Fruit fly (Drosophila melanogaster) whole organism, embryonic: ENCODE data around the gene CG18577.
A peak's percentile ranks its signal among the peaks of the same experiment; 100 is the strongest.

Source experiments
- Adf1 ChIP-seq: fragments of 200-800 bp; sonication (Bioruptor generic); IDR thresholded peaks from 2 replicates; pipeline ENCODE4 v1.3.6; 2022; ENCODE audit warnings: missing biosample characterization, missing genetic modification characterization
- Aef1 ChIP-seq: fragments of 200-800 bp; sonication (Bioruptor generic); IDR thresholded peaks from 3 replicates; pipeline ENCODE4 v1.3.6; 2022; ENCODE audit warnings: missing biosample characterization, missing genetic modification characterization
- CG10543 ChIP-seq: fragments of 200-800 bp; sonication (Bioruptor generic); optimal IDR thresholded peaks from 3 replicates; lab custom pipeline; 2017; ENCODE audit warnings: missing biosample characterization, mild to moderate bottlenecking, missing genetic modification characterization, moderate library complexity
- CG11093 ChIP-seq: fragments of 200-800 bp; sonication (Bioruptor generic); IDR thresholded peaks from 3 replicates; pipeline ENCODE4 v1.3.6; 2022; ENCODE audit warnings: missing biosample characterization, missing genetic modification characterization
- CG11723 ChIP-seq: fragments of 200-800 bp; sonication (Bioruptor generic); optimal IDR thresholded peaks from 2 replicates; lab custom pipeline; 2017; ENCODE audit warnings: missing biosample characterization, mild to moderate bottlenecking, missing genetic modification characterization
- CG15514 ChIP-seq: fragments of 200-800 bp; sonication (Bioruptor generic); optimal IDR thresholded peaks from 3 replicates; lab custom pipeline; 2017; ENCODE audit warnings: missing biosample characterization, missing genetic modification characterization, mild to moderate bottlenecking, moderate library complexity, missing genetic modification reagents
- CG17385 ChIP-seq: fragments of 200-800 bp; sonication (Bioruptor generic); optimal IDR thresholded peaks from 3 replicates; lab custom pipeline; 2018; ENCODE audit warnings: missing biosample characterization, mild to moderate bottlenecking, missing genetic modification characterization
- CG3163 ChIP-seq: fragments of 200-800 bp; sonication (Bioruptor generic); optimal IDR thresholded peaks from 3 replicates; lab custom pipeline; 2016; ENCODE audit warnings: missing biosample characterization, missing genetic modification characterization
- CG3838 ChIP-seq: fragments of 200-800 bp; sonication (Bioruptor generic); optimal IDR thresholded peaks from 3 replicates; lab custom pipeline; 2016; ENCODE audit warnings: missing biosample characterization, missing genetic modification characterization
- CG3847 ChIP-seq: fragments of 200-800 bp; sonication (Bioruptor generic); IDR thresholded peaks from 2 replicates; pipeline ENCODE4 v1.3.6; 2022; ENCODE audit warnings: missing biosample characterization, missing genetic modification characterization
- CG3995 ChIP-seq: fragments of 200-800 bp; sonication (Bioruptor generic); optimal IDR thresholded peaks from 3 replicates; lab custom pipeline; 2016; ENCODE audit warnings: missing biosample characterization, missing genetic modification characterization
- CG4328 ChIP-seq: fragments of 200-800 bp; sonication (Bioruptor generic); optimal IDR thresholded peaks from 3 replicates; lab custom pipeline; 2017; ENCODE audit warnings: missing biosample characterization, missing genetic modification reagents, missing genetic modification characterization
- CG4424 ChIP-seq: fragments of 200-800 bp; sonication (Bioruptor generic); optimal IDR thresholded peaks from 3 replicates; lab custom pipeline; 2016; ENCODE audit warnings: missing biosample characterization, missing genetic modification characterization
- CG6254 ChIP-seq: fragments of 200-800 bp; sonication (Bioruptor generic); optimal IDR thresholded peaks from 3 replicates; lab custom pipeline; 2017; ENCODE audit warnings: mild to moderate bottlenecking, missing biosample characterization, missing genetic modification reagents, missing genetic modification characterization
- CG6272 ChIP-seq: fragments of 200-800 bp; sonication (Bioruptor generic); IDR thresholded peaks from 2 replicates; pipeline ENCODE4 v1.3.6; 2022; ENCODE audit warnings: missing biosample characterization, missing genetic modification characterization
- CG6654 ChIP-seq: fragments of 200-800 bp; sonication (Bioruptor generic); optimal IDR thresholded peaks from 2 replicates; lab custom pipeline; 2017; ENCODE audit warnings: missing biosample characterization, mild to moderate bottlenecking, missing genetic modification characterization
- CG6791 ChIP-seq: fragments of 200-800 bp; sonication (Bioruptor generic); IDR thresholded peaks from 3 replicates; pipeline ENCODE4 v1.3.6; 2022; ENCODE audit warnings: missing biosample characterization, missing genetic modification characterization; ENCODE audit not compliant: partially characterized antibody
- CG7372 ChIP-seq: fragments of 200-800 bp; sonication (Bioruptor generic); IDR thresholded peaks from 2 replicates; pipeline ENCODE4 v1.3.6; 2022; ENCODE audit warnings: missing biosample characterization, missing genetic modification characterization
- CG8290 ChIP-seq, 3 experiments: fragments of 200-800 bp; sonication (Bioruptor generic); optimal IDR thresholded peaks; 2 replicates each; lab custom pipeline; 2016 to 2019; ENCODE audit warnings: missing biosample characterization in 3 of 3, missing genetic modification characterization in 3 of 3, mild to moderate bottlenecking in 2 of 3, moderate library complexity in 1 of 3
- CG8924 ChIP-seq: fragments of 200-800 bp; optimal IDR thresholded peaks from 3 replicates; lab custom pipeline; 2019; ENCODE audit warnings: missing biosample characterization, mild to moderate bottlenecking, missing genetic modification characterization, moderate library complexity
- CG9817 ChIP-seq: fragments of 200-800 bp; sonication (Bioruptor generic); optimal IDR thresholded peaks from 2 replicates; lab custom pipeline; 2018; ENCODE audit warnings: missing biosample characterization, mild to moderate bottlenecking, missing genetic modification characterization, moderate library complexity
- Dfd ChIP-seq, 2 experiments: fragments of >200 bp; optimal IDR thresholded peaks; 2 replicates each; lab custom pipeline; 2017; ENCODE audit warnings: missing biosample characterization in 2 of 2, missing genetic modification characterization in 2 of 2
- Doc3 ChIP-seq: fragments of 200-800 bp; sonication (Bioruptor generic); IDR thresholded peaks from 3 replicates; pipeline ENCODE4 v1.3.6; 2022; ENCODE audit warnings: missing biosample characterization, missing genetic modification characterization; ENCODE audit not compliant: partially characterized antibody
- ERR ChIP-seq: fragments of 200-800 bp; sonication (Bioruptor generic); optimal IDR thresholded peaks from 2 replicates; lab custom pipeline; 2016; ENCODE audit warnings: missing biosample characterization, missing genetic modification characterization
- Ets97D ChIP-seq: fragments of 200-800 bp; sonication (Bioruptor generic); optimal IDR thresholded peaks from 3 replicates; lab custom pipeline; 2016; ENCODE audit warnings: missing biosample characterization, missing genetic modification characterization
- Lpt ChIP-seq: fragments of >200 bp; optimal IDR thresholded peaks from 2 replicates; lab custom pipeline; 2018; ENCODE audit warnings: missing biosample characterization, missing genetic modification characterization
- NC2β ChIP-seq: fragments of 200-800 bp; sonication (Bioruptor generic); optimal IDR thresholded peaks from 2 replicates; lab custom pipeline; 2016; ENCODE audit warnings: missing biosample characterization, missing genetic modification characterization
- PHDP ChIP-seq: fragments of 200-800 bp; sonication (Bioruptor generic); optimal IDR thresholded peaks from 3 replicates; lab custom pipeline; 2018; ENCODE audit warnings: missing biosample characterization, mild to moderate bottlenecking, missing genetic modification characterization, moderate library complexity
- Ptx1 ChIP-seq: fragments of 200-800 bp; sonication (Bioruptor generic); IDR thresholded peaks from 2 replicates; pipeline ENCODE4 v1.3.6; 2022; ENCODE audit warnings: missing biosample characterization, missing genetic modification characterization
- Scr ChIP-seq: fragments of 200-800 bp; sonication (Bioruptor generic); IDR thresholded peaks from 2 replicates; pipeline ENCODE4 v1.3.6; 2022; ENCODE audit warnings: missing biosample characterization, missing genetic modification characterization; ENCODE audit not compliant: partially characterized antibody
- Xbp1 ChIP-seq: fragments of 200-800 bp; sonication (Bioruptor generic); optimal IDR thresholded peaks from 3 replicates; lab custom pipeline; 2016; ENCODE audit warnings: missing biosample characterization, mild to moderate bottlenecking, missing genetic modification characterization
- Xrp1 ChIP-seq: fragments of 200-800 bp; sonication (Bioruptor generic); IDR thresholded peaks from 2 replicates; pipeline ENCODE4 v1.3.6; 2022; ENCODE audit warnings: missing biosample characterization, missing genetic modification characterization
- ap ChIP-seq: fragments of 200-800 bp; sonication (Bioruptor generic); IDR thresholded peaks from 2 replicates; pipeline ENCODE4 v1.3.6; 2022; ENCODE audit warnings: missing biosample characterization, missing genetic modification characterization
- bsh ChIP-seq, 2 experiments: fragments of 200-800 bp; sonication (Bioruptor generic); optimal IDR thresholded peaks; 2 replicates each; lab custom pipeline; 2017 to 2018; ENCODE audit warnings: mild to moderate bottlenecking in 2 of 2, missing biosample characterization in 2 of 2, missing genetic modification characterization in 2 of 2, moderate library complexity in 1 of 2
- da ChIP-seq: fragments of 200-800 bp; sonication (Bioruptor generic); optimal IDR thresholded peaks from 2 replicates; lab custom pipeline; 2016; ENCODE audit warnings: missing biosample characterization, missing genetic modification characterization
- disco-r ChIP-seq: fragments of 200-800 bp; sonication (Bioruptor generic); optimal IDR thresholded peaks from 2 replicates; lab custom pipeline; 2016; ENCODE audit warnings: missing biosample characterization, missing genetic modification characterization
- fd102C ChIP-seq: fragments of 200-800 bp; sonication (Bioruptor generic); optimal IDR thresholded peaks from 2 replicates; lab custom pipeline; 2018; ENCODE audit warnings: missing biosample characterization, mild to moderate bottlenecking, missing genetic modification characterization, moderate library complexity
- gcm2 ChIP-seq: fragments of 200-800 bp; sonication (Bioruptor generic); optimal IDR thresholded peaks from 2 replicates; lab custom pipeline; 2016; ENCODE audit warnings: missing biosample characterization, missing genetic modification characterization
- gro ChIP-seq: fragments of 200-800 bp; sonication (Bioruptor generic); optimal IDR thresholded peaks from 2 replicates; lab custom pipeline; 2016; ENCODE audit warnings: missing biosample characterization, missing genetic modification characterization
- kni ChIP-seq: fragments of 200-800 bp; sonication (Bioruptor generic); optimal IDR thresholded peaks from 3 replicates; lab custom pipeline; 2017; ENCODE audit warnings: mild to moderate bottlenecking, missing biosample characterization, missing genetic modification reagents, missing genetic modification characterization
- lbe ChIP-seq: fragments of 200-800 bp; sonication (Bioruptor generic); optimal IDR thresholded peaks from 2 replicates; lab custom pipeline; 2016; ENCODE audit warnings: missing biosample characterization, mild to moderate bottlenecking, missing genetic modification characterization
- nerfin-1 ChIP-seq: fragments of 200-800 bp; sonication (Bioruptor generic); optimal IDR thresholded peaks from 3 replicates; lab custom pipeline; 2019; ENCODE audit warnings: missing biosample characterization, mild to moderate bottlenecking, missing genetic modification characterization, moderate library complexity
- org-1 ChIP-seq: fragments of 200-800 bp; sonication (Bioruptor generic); optimal IDR thresholded peaks from 2 replicates; lab custom pipeline; 2017; ENCODE audit warnings: missing biosample characterization, missing genetic modification characterization
- pfk ChIP-seq: fragments of 200-800 bp; sonication (Bioruptor generic); optimal IDR thresholded peaks from 2 replicates; lab custom pipeline; 2018; ENCODE audit warnings: missing biosample characterization, mild to moderate bottlenecking, missing genetic modification characterization, moderate library complexity
- run ChIP-seq: fragments of 200-800 bp; sonication (Bioruptor generic); optimal IDR thresholded peaks from 3 replicates; lab custom pipeline; 2018; ENCODE audit warnings: missing biosample characterization, mild to moderate bottlenecking, missing genetic modification characterization
- stc ChIP-seq: fragments of 200-800 bp; sonication (Bioruptor generic); IDR thresholded peaks from 2 replicates; pipeline ENCODE4 v1.3.6; 2022; ENCODE audit warnings: missing biosample characterization, missing genetic modification characterization
- tap ChIP-seq: fragments of 200-800 bp; optimal IDR thresholded peaks from 3 replicates; lab custom pipeline; 2019; ENCODE audit warnings: missing biosample characterization, mild to moderate bottlenecking, missing genetic modification characterization, moderate library complexity
- ttk ChIP-seq: fragments of 200-800 bp; sonication (Bioruptor generic); IDR thresholded peaks from 2 replicates; pipeline ENCODE4 v2.1.2; 2022; ENCODE audit warnings: missing biosample characterization, missing genetic modification characterization
- wek ChIP-seq: fragments of 200-800 bp; sonication (Bioruptor generic); optimal IDR thresholded peaks from 3 replicates; lab custom pipeline; 2018; ENCODE audit warnings: missing biosample characterization, mild to moderate bottlenecking, missing genetic modification characterization, moderate library complexity
- zf30C ChIP-seq: fragments of 200-800 bp; sonication (Bioruptor generic); optimal IDR thresholded peaks from 3 replicates; lab custom pipeline; 2018; ENCODE audit warnings: missing biosample characterization, mild to moderate bottlenecking, missing genetic modification characterization

The CG18577 gene

dm6 chr3R:11216156-11216630, 20.3 kb downstream of the CG18577 start, which contains the start of the genes RpS25 and CG4820 (continued):
- peak; percentile 80 for TF ChIP-seq CG6791 (GFP tag; lab: Robert Waterston, UW)
- peak; percentile 87 for TF ChIP-seq CG8924
- peak; percentile 100 for TF ChIP-seq Ets97D (GFP tag; lab: Kevin White, UChicago)
- peak; percentile 94 for TF ChIP-seq gro (GFP tag; lab: Kevin White, UChicago)
- TF ChIP-seq CG11723 (GFP tag; lab: Kevin White, UChicago), result peak; percentile 88
- peak; percentile 71 for TF ChIP-seq CG6654 (GFP tag; lab: Kevin White, UChicago)
- TF ChIP-seq CG4424 (GFP tag; lab: Kevin White, UChicago), result peak; percentile 92
- peak; percentile 89 for TF ChIP-seq CG17385 (GFP tag; lab: Kevin White, UChicago)
- peak; percentile 98 for TF ChIP-seq NC2β (GFP tag; lab: Kevin White, UChicago)
- peak; percentile 79 for TF ChIP-seq CG3995 (GFP tag; lab: Kevin White, UChicago)
- TF ChIP-seq disco-r (GFP tag; lab: Kevin White, UChicago), result peak; percentile 92
- peak; percentile 95 for TF ChIP-seq CG3847
- peak; percentile 89 for TF ChIP-seq CG8290 (GFP tag; optimal IDR thresholded peaks at IDR 0.05; lab: Kevin White, UChicago)
- TF ChIP-seq CG8290 (tag; optimal IDR thresholded peaks at IDR 0.05; lab: Kevin White, UChicago), result peak; percentile 89 to 97
- TF ChIP-seq zf30C (GFP tag; lab: Kevin White, UChicago), result peak; percentile 61
- peak; percentile 87 for TF ChIP-seq fd102C
- TF ChIP-seq CG9817, result peak; percentile 85
- TF ChIP-seq da (GFP tag; lab: Kevin White, UChicago), result peak; percentile 86
- peak; percentile 84 for TF ChIP-seq run (tag; lab: Kevin White, UChicago)
- TF ChIP-seq CG15514 (GFP tag; lab: Kevin White, UChicago), result peak; percentile 93
- peak; percentile 48; the same call in 1 of the 2 replicates for TF ChIP-seq Xrp1
- TF ChIP-seq wek, result peak; percentile 92
- TF ChIP-seq CG11093 (GFP tag; lab: Robert Waterston, UW), result 0 out of 3 replicates have a peak, but pooled peaks have one; percentile 42
- peak; percentile 79 for TF ChIP-seq stc (GFP tag; lab: Robert Waterston, UW)
- TF ChIP-seq Aef1 (GFP tag; lab: Robert Waterston, UW), result peak; percentile 59; the same call in 2 of the 3 replicates
- no peak for TF ChIP-seq Dfd (GFP tag; optimal IDR thresholded peaks at IDR 0.05; lab: Kevin White, UChicago)
- peak; percentile 95 for TF ChIP-seq kni (GFP tag; lab: Kevin White, UChicago)
- TF ChIP-seq Lpt (GFP tag; lab: Kevin White, UChicago), result no peak
- TF ChIP-seq CG3838 (GFP tag; lab: Kevin White, UChicago), result peak; percentile 75
- TF ChIP-seq Scr (GFP tag; lab: Robert Waterston, UW), result peak; percentile 92
- TF ChIP-seq ERR (GFP tag; lab: Kevin White, UChicago), result peak; percentile 77
- TF ChIP-seq CG3163 (GFP tag; lab: Kevin White, UChicago), result peak; percentile 82
- peak; percentile 77 for TF ChIP-seq tap
- peak; percentile 79 for TF ChIP-seq Ptx1 (GFP tag; lab: Robert Waterston, UW)
- peak; percentile 84 for TF ChIP-seq pfk
- peak; percentile 97 for TF ChIP-seq CG10543 (GFP tag; lab: Kevin White, UChicago)
- TF ChIP-seq ap (GFP tag; lab: Robert Waterston, UW), result peak; percentile 71
- peak; percentile 91 for TF ChIP-seq PHDP (tag; lab: Kevin White, UChicago)
- TF ChIP-seq nerfin-1 (tag; lab: Kevin White, UChicago), result peak; percentile 91
- TF ChIP-seq Xbp1, result peak; percentile 89
- TF ChIP-seq bsh (GFP tag; optimal IDR thresholded peaks at IDR 0.05; lab: Kevin White, UChicago), result peak; percentile 36 to 81
- peak; percentile 86 for TF ChIP-seq Doc3
- peak; percentile 74 for TF ChIP-seq CG6254
- TF ChIP-seq Adf1 (GFP tag; lab: Robert Waterston, UW), result peak; percentile 62
- TF ChIP-seq org-1, result peak; percentile 93
- TF ChIP-seq CG6272 (GFP tag; lab: Robert Waterston, UW), result peak; percentile 77
- TF ChIP-seq CG4328 (GFP tag; lab: Kevin White, UChicago), result peak; percentile 94
- peak; percentile 82 for TF ChIP-seq CG7372 (GFP tag; lab: Robert Waterston, UW)
- TF ChIP-seq gcm2 (GFP tag; lab: Kevin White, UChicago), result peak; percentile 86
- TF ChIP-seq lbe (GFP tag; lab: Kevin White, UChicago), result peak; percentile 82
- TF ChIP-seq ttk (GFP tag; lab: Robert Waterston, UW), result peak; percentile 85
